Worm (Caenorhabditis elegans) whole organism, L1 larva: ENCODE measurements around the gene srt-74.

Experiments used
- C04F5.9 ChIP-seq: sonication (generic microtip); optimal IDR thresholded peaks from 2 replicates; lab custom pipeline; 2016; ENCODE audit warnings: missing genetic modification characterization, missing compliant biosample characterization
- C16A3.4 ChIP-seq: fragments of 150-350 bp; optimal IDR thresholded peaks from 2 replicates; lab custom pipeline; 2014; ENCODE audit warnings: missing biosample characterization, missing genetic modification characterization
- C34B4.2 ChIP-seq: sonication (generic microtip); optimal IDR thresholded peaks from 2 replicates; lab custom pipeline; 2017; ENCODE audit warnings: mild to moderate bottlenecking, missing genetic modification characterization, missing compliant biosample characterization
- Y116A8C.19 ChIP-seq: sonication (generic microtip); optimal IDR thresholded peaks from 2 replicates; lab custom pipeline; 2016; ENCODE audit warnings: missing compliant biosample characterization, missing genetic modification characterization, borderline replicate concordance
- aha-1 ChIP-seq: fragments of 150-350 bp; optimal IDR thresholded peaks from 2 replicates; lab custom pipeline; 2014; ENCODE audit warnings: missing biosample characterization, missing genetic modification characterization
- aly-2 ChIP-seq: fragments of 150-350 bp; optimal IDR thresholded peaks from 2 replicates; lab custom pipeline; 2014; ENCODE audit warnings: missing biosample characterization, missing genetic modification characterization
- ama-1 ChIP-seq: fragments of 150-350 bp; optimal IDR thresholded peaks from 2 replicates; lab custom pipeline; 2014
- blmp-1 ChIP-seq: fragments of 150-350 bp; optimal IDR thresholded peaks from 2 replicates; lab custom pipeline; 2014; ENCODE audit warnings: missing biosample characterization, missing genetic modification characterization
- ceh-63 ChIP-seq: fragments of 200-800 bp; sonication (Bioruptor generic); optimal IDR thresholded peaks from 2 replicates; lab custom pipeline; 2018; ENCODE audit warnings: mild to moderate bottlenecking, missing genetic modification characterization, missing compliant biosample characterization
- ceh-8 ChIP-seq: fragments of 200-800 bp; sonication (Bioruptor generic); optimal IDR thresholded peaks from 2 replicates; lab custom pipeline; 2018; ENCODE audit warnings: mild to moderate bottlenecking, missing genetic modification characterization, moderate library complexity, missing compliant biosample characterization
- ceh-90 ChIP-seq: sonication (generic microtip); optimal IDR thresholded peaks from 2 replicates; lab custom pipeline; 2016; ENCODE audit warnings: missing genetic modification characterization, missing compliant biosample characterization
- dpl-1 ChIP-seq, 3 experiments: fragments of 150-350 bp in 2 of 3; sonication (generic microtip) in 1 of 3; optimal IDR thresholded peaks; 2 replicates each; lab custom pipeline; 2014 to 2017; ENCODE audit warnings: missing biosample characterization in 3 of 3, missing genetic modification characterization in 3 of 3, missing genetic modification reagents in 3 of 3
- dsc-1 ChIP-seq: sonication (generic microtip); optimal IDR thresholded peaks from 2 replicates; lab custom pipeline; 2016; ENCODE audit warnings: mild to moderate bottlenecking, missing genetic modification characterization, missing compliant biosample characterization
- egl-27 ChIP-seq, 2 experiments: fragments of 150-350 bp in 1 of 2; sonication (generic microtip); optimal IDR thresholded peaks; 3 replicates each; lab custom pipeline; 2017 to 2018; ENCODE audit warnings: missing biosample characterization in 2 of 2, missing genetic modification characterization in 2 of 2, missing genetic modification reagents in 2 of 2
- elt-3 ChIP-seq, 6 experiments: fragments of 150-350 bp in 1 of 6; sonication (generic microtip); optimal IDR thresholded peaks; 2 replicates each; lab custom pipeline; 2017 to 2018; ENCODE audit warnings: missing biosample characterization in 6 of 6, missing genetic modification characterization in 6 of 6, inconsistent platforms in 1 of 6
- fkh-4 ChIP-seq: sonication (generic microtip); optimal IDR thresholded peaks from 2 replicates; lab custom pipeline; 2016; ENCODE audit warnings: missing compliant biosample characterization, missing genetic modification characterization, borderline replicate concordance
- fos-1 ChIP-seq: fragments of 150-350 bp; optimal IDR thresholded peaks from 2 replicates; lab custom pipeline; 2014; ENCODE audit warnings: missing biosample characterization, missing genetic modification characterization
- jun-1 ChIP-seq: fragments of 150-350 bp; optimal IDR thresholded peaks from 2 replicates; lab custom pipeline; 2014; ENCODE audit warnings: missing biosample characterization, missing genetic modification reagents, missing genetic modification characterization
- lin-13 ChIP-seq: fragments of 150-350 bp; optimal IDR thresholded peaks from 2 replicates; lab custom pipeline; 2014; ENCODE audit warnings: missing biosample characterization, missing genetic modification reagents, missing genetic modification characterization
- lin-14 ChIP-seq: fragments of 200-800 bp; sonication (Bioruptor generic); optimal IDR thresholded peaks from 2 replicates; lab custom pipeline; 2018; ENCODE audit warnings: mild to moderate bottlenecking, missing genetic modification characterization, moderate library complexity, missing compliant biosample characterization
- lin-15B ChIP-seq: fragments of 150-350 bp; sonication (generic microtip); optimal IDR thresholded peaks from 3 replicates; lab custom pipeline; 2014; ENCODE audit warnings: missing biosample characterization, missing genetic modification characterization
- lin-35 ChIP-seq, 2 experiments: fragments of 150-350 bp; optimal IDR thresholded peaks; 2 replicates each; lab custom pipeline; 2014; ENCODE audit warnings: missing biosample characterization in 2 of 2, missing genetic modification characterization in 2 of 2, missing genetic modification reagents in 2 of 2
- lin-39 ChIP-seq: fragments of 150-350 bp; optimal IDR thresholded peaks from 2 replicates; lab custom pipeline; 2014; ENCODE audit warnings: missing biosample characterization, missing genetic modification reagents, missing genetic modification characterization
- lsy-2 ChIP-seq, 2 experiments: fragments of 150-350 bp; optimal IDR thresholded peaks; 2 replicates each; lab custom pipeline; 2014; ENCODE audit warnings: missing biosample characterization in 2 of 2, missing genetic modification characterization in 2 of 2
- mef-2 ChIP-seq: fragments of 150-350 bp; optimal IDR thresholded peaks from 2 replicates; lab custom pipeline; 2014; ENCODE audit warnings: missing biosample characterization, missing genetic modification characterization
- nhr-12 ChIP-seq: sonication (generic microtip); optimal IDR thresholded peaks from 2 replicates; lab custom pipeline; 2017; ENCODE audit warnings: missing biosample characterization, missing genetic modification characterization
- nhr-20 ChIP-seq: sonication (generic microtip); optimal IDR thresholded peaks from 2 replicates; lab custom pipeline; 2016; ENCODE audit warnings: mild to moderate bottlenecking, missing genetic modification characterization, missing compliant biosample characterization
- nhr-47 ChIP-seq: sonication (generic microtip); optimal IDR thresholded peaks from 2 replicates; lab custom pipeline; 2016; ENCODE audit warnings: mild to moderate bottlenecking, missing genetic modification characterization, moderate library complexity, missing compliant biosample characterization
- nhr-71 ChIP-seq: sonication (generic microtip); optimal IDR thresholded peaks from 2 replicates; lab custom pipeline; 2016; ENCODE audit warnings: mild to moderate bottlenecking, missing genetic modification characterization, moderate library complexity, missing compliant biosample characterization
- nhr-85 ChIP-seq: sonication (generic microtip); peaks from one replicate; lab custom pipeline; 2016; ENCODE audit warnings: missing genetic modification characterization, inconsistent platforms, missing compliant biosample characterization
- nhr-90 ChIP-seq: sonication (generic microtip); optimal IDR thresholded peaks from 2 replicates; lab custom pipeline; 2016; ENCODE audit warnings: mild to moderate bottlenecking, missing genetic modification characterization, missing compliant biosample characterization; ENCODE audit not compliant: poor library complexity
- pax-3 ChIP-seq: fragments of 200-800 bp; sonication (Bioruptor generic); optimal IDR thresholded peaks from 2 replicates; lab custom pipeline; 2018; ENCODE audit warnings: mild to moderate bottlenecking, missing genetic modification characterization, moderate library complexity, missing compliant biosample characterization
- pqm-1 ChIP-seq: sonication (generic microtip); optimal IDR thresholded peaks from 3 replicates; lab custom pipeline; 2017; ENCODE audit warnings: missing biosample characterization, missing genetic modification characterization
- snu-23 ChIP-seq: sonication (generic microtip); optimal IDR thresholded peaks from 2 replicates; lab custom pipeline; 2016; ENCODE audit warnings: missing genetic modification characterization, missing compliant biosample characterization
- swsn-7 ChIP-seq: sonication (generic microtip); optimal IDR thresholded peaks from 2 replicates; lab custom pipeline; 2016; ENCODE audit warnings: missing genetic modification characterization, missing compliant biosample characterization
- unc-30 ChIP-seq: sonication (generic microtip); optimal IDR thresholded peaks from 2 replicates; lab custom pipeline; 2017; ENCODE audit warnings: missing biosample characterization, missing genetic modification characterization
- unc-62 ChIP-seq: fragments of 150-350 bp; optimal IDR thresholded peaks from 2 replicates; lab custom pipeline; 2014; ENCODE audit warnings: missing biosample characterization, missing genetic modification reagents, missing genetic modification characterization
- unc-86 ChIP-seq: sonication (generic microtip); optimal IDR thresholded peaks from 2 replicates; lab custom pipeline; 2016; ENCODE audit warnings: missing genetic modification characterization, missing compliant biosample characterization
- unc-98 ChIP-seq: fragments of 200-800 bp; sonication (Bioruptor generic); IDR thresholded peaks from 2 replicates; pipeline ENCODE4 v1.3.6; 2022; ENCODE audit warnings: missing genetic modification characterization, missing compliant biosample characterization
- ztf-11 ChIP-seq, 2 experiments: sonication (generic microtip); optimal IDR thresholded peaks; 2 replicates each; lab custom pipeline; 2016 to 2017; ENCODE audit warnings: missing genetic modification characterization in 2 of 2, missing biosample characterization in 1 of 2, missing compliant biosample characterization in 1 of 2
- ztf-4 ChIP-seq: fragments of 150-350 bp; optimal IDR thresholded peaks from 2 replicates; lab custom pipeline; 2014; ENCODE audit warnings: missing biosample characterization, missing genetic modification characterization

srt-74 gene

DNA sequence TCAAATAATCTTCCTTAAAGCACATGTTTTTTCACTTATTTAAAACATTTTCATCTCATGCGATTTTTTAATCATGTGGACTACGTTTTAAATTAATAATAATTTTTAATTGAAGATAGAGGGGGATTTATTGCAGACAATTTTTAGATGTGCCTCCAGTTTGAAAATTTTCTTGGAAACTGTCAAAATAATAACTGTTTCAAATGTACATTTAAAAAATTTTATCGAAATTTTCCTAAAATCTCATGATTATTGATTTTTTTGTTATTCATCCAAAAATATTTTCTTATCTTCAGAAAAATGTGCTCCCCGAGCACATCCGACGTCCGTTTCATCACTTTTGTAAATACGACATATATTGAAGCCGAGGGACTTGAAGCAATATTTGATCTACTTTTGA is 25.3 kb downstream of the srt-74 start, which contains the start of gene sre-8:
Gene sre-8, plus strand, starts transcription at position 301 of the 400 bp plus-strand sequence.
- TF ChIP-seq swsn-7 (tag; lab: Kevin White, UChicago) (no peak), elt-3 (tag; optimal IDR thresholded peaks at IDR 0.05; lab: Kevin White, UChicago) (no peak), ceh-63 (no peak), nhr-20 (tag; lab: Kevin White, UChicago) (no peak), C04F5.9 (tag; lab: Kevin White, UChicago) (no peak), unc-30 (no peak), aly-2 (tag; lab: Kevin White, UChicago) (no peak), ztf-11 (tag; optimal IDR thresholded peaks at IDR 0.05; lab: Kevin White, UChicago) (no peak)

DNA sequence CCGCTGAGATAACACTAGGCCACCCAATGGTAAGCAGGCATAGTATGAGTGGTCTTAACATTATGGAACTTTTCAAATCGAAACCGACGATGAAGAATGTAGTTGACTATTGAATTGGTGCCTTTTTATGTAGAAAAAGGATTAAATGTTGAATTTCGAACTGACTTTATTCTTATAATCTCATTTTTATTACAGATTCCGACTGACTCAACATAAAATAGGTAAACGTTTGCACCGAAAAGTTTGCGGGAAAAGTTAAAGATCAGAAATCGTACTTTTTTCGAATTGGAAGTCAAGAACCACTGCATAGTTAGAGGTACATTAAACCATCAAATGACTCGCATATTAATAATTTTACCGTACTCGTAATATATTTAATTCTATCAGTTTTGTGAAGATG is 27.9 kb downstream of the srt-74 start, which contains the start of gene K02E11.7:
Gene K02E11.7, minus strand, starts transcription at position 101 of the 400 bp plus-strand sequence.
- TF ChIP-seq Y116A8C.19 (tag; lab: Kevin White, UChicago) (no peak), pax-3 (tag; lab: Kevin White, UChicago) (peak; percentile 0), lin-39 (tag; lab: Kevin White, UChicago) (no peak), lin-15B (tag; lab: Kevin White, UChicago) (no peak), pqm-1 (tag; lab: Kevin White, UChicago) (no peak), ama-1 (lab: Kevin White, UChicago) (no peak), dsc-1 (tag; lab: Kevin White, UChicago) (no peak)

DNA sequence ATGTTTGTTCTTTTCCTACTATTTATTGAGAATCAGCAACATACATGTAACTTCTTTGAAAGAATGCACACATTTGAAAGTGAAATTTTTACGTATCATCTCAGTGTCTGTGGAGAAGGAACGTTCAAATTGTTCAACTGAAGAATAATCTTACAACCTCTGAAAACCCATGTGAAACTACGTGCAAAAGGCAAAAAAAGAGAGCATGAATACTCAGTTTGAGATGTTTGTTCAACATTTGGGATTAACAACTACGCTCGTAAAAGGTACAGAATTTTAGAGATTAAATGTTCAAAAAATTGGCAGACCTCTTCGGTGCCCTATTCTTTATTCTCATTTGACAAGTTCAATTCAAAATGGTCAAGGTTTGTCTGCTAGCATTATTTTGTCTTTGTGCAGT is 30.1 kb downstream of the srt-74 start, which contains the start of gene K02E11.5:
Gene K02E11.5, plus strand, starts transcription at position 301 of the 400 bp plus-strand sequence.
- TF ChIP-seq mef-2 (tag; lab: Kevin White, UChicago), result no peak
- no peak for TF ChIP-seq unc-30
- no peak for TF ChIP-seq ztf-4 (tag; lab: Kevin White, UChicago)
- no peak for TF ChIP-seq C16A3.4
- TF ChIP-seq C34B4.2 (tag; lab: Kevin White, UChicago), result no peak
- no peak for TF ChIP-seq lin-35 (GFP tag; optimal IDR thresholded peaks at IDR 0.05; lab: Kevin White, UChicago)
- TF ChIP-seq aly-2 (tag; lab: Kevin White, UChicago), result no peak
- TF ChIP-seq nhr-85, result no peak
- TF ChIP-seq lsy-2 (tag; optimal IDR thresholded peaks at IDR 0.05; lab: Kevin White, UChicago), result no peak
- no peak for TF ChIP-seq lin-13 (GFP tag; lab: Kevin White, UChicago)
- no peak for TF ChIP-seq ceh-90 (tag; lab: Kevin White, UChicago)
- TF ChIP-seq lin-14, result no peak
- TF ChIP-seq fkh-4 (tag; lab: Kevin White, UChicago), result no peak
- no peak for TF ChIP-seq jun-1 (tag; lab: Kevin White, UChicago)

DNA sequence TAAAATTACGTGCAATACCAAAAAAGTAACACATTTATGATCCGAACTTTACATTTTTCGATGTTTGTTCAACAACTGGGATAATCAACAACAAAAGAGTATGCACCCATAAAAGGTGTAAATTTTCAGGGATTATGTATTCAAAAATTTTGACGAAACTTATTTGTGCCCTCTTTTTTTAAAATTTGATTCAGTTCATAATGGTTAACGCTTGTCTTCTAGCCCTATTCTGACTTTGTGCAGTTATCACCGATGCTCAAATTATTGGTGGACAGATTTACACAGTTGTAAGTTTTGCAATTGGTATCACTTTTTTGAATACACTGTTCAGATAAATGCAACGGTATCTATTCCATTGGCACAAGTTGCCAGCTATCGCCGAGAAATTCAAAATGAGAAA is 33.5 kb downstream of the srt-74 start, which contains the start of gene K02E11.6:
Gene K02E11.6, plus strand, starts transcription at position 149 of the 400 bp plus-strand sequence.
- TF ChIP-seq elt-3 (tag; optimal IDR thresholded peaks at IDR 0.05; lab: Kevin White, UChicago) (no peak), unc-98 (GFP tag; lab: Robert Waterston, UW) (no peak), nhr-47 (tag; lab: Kevin White, UChicago) (no peak), aly-2 (tag; lab: Kevin White, UChicago) (no peak), blmp-1 (no peak), ceh-8 (GFP tag; lab: Kevin White, UChicago) (no peak)

DNA sequence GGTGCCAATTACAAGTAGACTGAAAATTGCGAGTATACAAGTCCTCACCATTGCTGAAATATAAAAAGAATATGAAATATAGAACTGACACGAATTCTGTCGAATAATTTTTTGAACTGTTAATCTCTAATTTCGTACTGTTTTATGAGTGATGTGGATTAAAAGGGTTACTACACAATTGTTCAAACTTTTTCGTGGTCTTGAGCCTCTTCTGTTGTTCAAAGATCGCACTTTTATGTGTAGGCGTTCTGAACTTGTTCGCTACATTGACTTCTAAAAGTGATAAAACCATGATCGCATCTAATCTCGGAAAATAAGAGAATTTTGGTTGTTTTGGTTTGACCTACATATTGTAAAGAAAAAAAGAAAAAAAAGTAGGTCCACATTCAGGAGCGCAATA is 34.1 kb downstream of the srt-74 start, which contains the start of gene K02E11.4:
Gene K02E11.4, minus strand, starts transcription at position 101 of the 400 bp plus-strand sequence.
- TF ChIP-seq mef-2 (tag; lab: Kevin White, UChicago) (no peak), nhr-12 (no peak), pax-3 (tag; lab: Kevin White, UChicago) (no peak), ztf-4 (tag; lab: Kevin White, UChicago) (no peak), snu-23 (GFP tag; lab: Kevin White, UChicago) (no peak), unc-86 (no peak), nhr-71 (tag; lab: Kevin White, UChicago) (no peak), fos-1 (tag; lab: Kevin White, UChicago) (no peak), egl-27 (tag; optimal IDR thresholded peaks at IDR 0.05; lab: Kevin White, UChicago) (no peak), lin-14 (no peak), blmp-1 (no peak), dpl-1 (GFP tag; optimal IDR thresholded peaks at IDR 0.05; lab: Kevin White, UChicago) (no peak), pqm-1 (tag; lab: Kevin White, UChicago) (no peak), C04F5.9 (tag; lab: Kevin White, UChicago) (no peak), unc-62 (GFP tag; lab: Kevin White, UChicago) (no peak), nhr-90 (tag; lab: Kevin White, UChicago) (no peak), nhr-20 (tag; lab: Kevin White, UChicago) (no peak), aha-1 (tag; lab: Kevin White, UChicago) (no peak), swsn-7 (tag; lab: Kevin White, UChicago) (no peak), nhr-85 (no peak)
